Worm (Caenorhabditis elegans) whole organism, L2 larva: ENCODE results near the gene T04F3.5.
A peak's percentile ranks its signal among the peaks of the same experiment; 100 is the strongest.

Experiments used
- C34F6.9 ChIP-seq: fragments of 150-350 bp; optimal IDR thresholded peaks from 2 replicates; lab custom pipeline; 2014; ENCODE audit warnings: missing biosample characterization, missing genetic modification characterization
- F13H6.1 ChIP-seq: sonication (generic microtip); optimal IDR thresholded peaks from 2 replicates; lab custom pipeline; 2016; ENCODE audit warnings: missing genetic modification characterization, missing compliant biosample characterization
- Y55F3AM.14 ChIP-seq: fragments of 200-800 bp; sonication (Bioruptor generic); optimal IDR thresholded peaks from 2 replicates; lab custom pipeline; 2018; ENCODE audit warnings: mild to moderate bottlenecking, missing genetic modification characterization, missing compliant biosample characterization
- ZK546.5 ChIP-seq: sonication (generic microtip); optimal IDR thresholded peaks from 2 replicates; lab custom pipeline; 2017; ENCODE audit warnings: missing biosample characterization, missing genetic modification characterization
- ama-1 ChIP-seq: fragments of 150-350 bp; optimal IDR thresholded peaks from 2 replicates; lab custom pipeline; 2018; ENCODE audit warnings: inconsistent platforms
- blmp-1 ChIP-seq: sonication (generic microtip); optimal IDR thresholded peaks from 2 replicates; lab custom pipeline; 2017; ENCODE audit warnings: missing genetic modification characterization, mild to moderate bottlenecking, missing compliant biosample characterization, antibody characterized with exemption, moderate library complexity; ENCODE audit not compliant: insufficient read depth
- ceh-16 ChIP-seq: fragments of 150-350 bp; optimal IDR thresholded peaks from 2 replicates; lab custom pipeline; 2014; ENCODE audit warnings: missing biosample characterization, missing genetic modification characterization
- crh-2 ChIP-seq: sonication (generic microtip); optimal IDR thresholded peaks from 2 replicates; lab custom pipeline; 2017; ENCODE audit warnings: missing biosample characterization, missing genetic modification characterization
- dmd-4 ChIP-seq: sonication (generic microtip); optimal IDR thresholded peaks from 2 replicates; lab custom pipeline; 2017; ENCODE audit warnings: missing biosample characterization, missing genetic modification characterization
- egl-27 ChIP-seq: sonication (generic microtip); optimal IDR thresholded peaks from 3 replicates; lab custom pipeline; 2017; ENCODE audit warnings: missing biosample characterization, missing genetic modification reagents, missing genetic modification characterization
- elt-1 ChIP-seq: fragments of 150-350 bp; optimal IDR thresholded peaks from 2 replicates; lab custom pipeline; 2014; ENCODE audit warnings: missing biosample characterization, missing genetic modification characterization
- elt-3 ChIP-seq: sonication (generic microtip); optimal IDR thresholded peaks from 2 replicates; lab custom pipeline; 2017; ENCODE audit warnings: missing biosample characterization, missing genetic modification characterization
- fos-1 ChIP-seq: fragments of 150-350 bp; optimal IDR thresholded peaks from 2 replicates; lab custom pipeline; 2014; ENCODE audit warnings: missing biosample characterization, missing genetic modification characterization
- gmeb-1 ChIP-seq: fragments of 150-350 bp; optimal IDR thresholded peaks from 2 replicates; lab custom pipeline; 2014; ENCODE audit warnings: missing biosample characterization, missing genetic modification characterization
- lin-39 ChIP-seq: fragments of 150-350 bp; optimal IDR thresholded peaks from 2 replicates; lab custom pipeline; 2014; ENCODE audit warnings: missing biosample characterization, missing genetic modification reagents, missing genetic modification characterization
- lsy-2 ChIP-seq, 2 experiments: fragments of 150-350 bp in 1 of 2; sonication (generic microtip) in 1 of 2; optimal IDR thresholded peaks; 2 replicates each; lab custom pipeline; 2014 to 2017; ENCODE audit warnings: missing biosample characterization in 2 of 2, missing genetic modification characterization in 2 of 2
- mbf-1 ChIP-seq: sonication (generic microtip); optimal IDR thresholded peaks from 2 replicates; lab custom pipeline; 2017; ENCODE audit warnings: missing biosample characterization, missing genetic modification characterization
- mdl-1 ChIP-seq, 2 experiments: fragments of 150-350 bp in 1 of 2; sonication (generic microtip) in 1 of 2; optimal IDR thresholded peaks; 2 replicates each; lab custom pipeline; 2017; ENCODE audit warnings: missing biosample characterization in 2 of 2, missing genetic modification characterization in 2 of 2
- nhr-10 ChIP-seq: sonication (generic microtip); optimal IDR thresholded peaks from 2 replicates; lab custom pipeline; 2017; ENCODE audit warnings: missing biosample characterization, missing genetic modification characterization
- nhr-11 ChIP-seq: fragments of 150-350 bp; optimal IDR thresholded peaks from 2 replicates; lab custom pipeline; 2014; ENCODE audit warnings: missing biosample characterization, missing genetic modification characterization
- nhr-12 ChIP-seq: fragments of 150-350 bp; optimal IDR thresholded peaks from 2 replicates; lab custom pipeline; 2014; ENCODE audit warnings: missing biosample characterization, missing genetic modification characterization
- nhr-129 ChIP-seq: fragments of 150-350 bp; optimal IDR thresholded peaks from 2 replicates; lab custom pipeline; 2014; ENCODE audit warnings: missing biosample characterization, missing genetic modification characterization
- nhr-21 ChIP-seq: fragments of 150-350 bp; optimal IDR thresholded peaks from 2 replicates; lab custom pipeline; 2014; ENCODE audit warnings: missing biosample characterization, missing genetic modification characterization
- nhr-23 ChIP-seq: fragments of 150-350 bp; optimal IDR thresholded peaks from 2 replicates; lab custom pipeline; 2014; ENCODE audit warnings: missing biosample characterization, missing genetic modification reagents, missing genetic modification characterization
- nhr-25 ChIP-seq: fragments of 150-350 bp; sonication (generic microtip); optimal IDR thresholded peaks from 3 replicates; lab custom pipeline; 2014; ENCODE audit warnings: missing biosample characterization, missing genetic modification characterization
- nhr-6 ChIP-seq: fragments of 150-350 bp; optimal IDR thresholded peaks from 2 replicates; lab custom pipeline; 2014; ENCODE audit warnings: missing biosample characterization, missing genetic modification characterization
- nhr-77 ChIP-seq: fragments of 150-350 bp; optimal IDR thresholded peaks from 2 replicates; lab custom pipeline; 2014; ENCODE audit warnings: missing biosample characterization, missing genetic modification characterization
- sem-4 ChIP-seq: fragments of 150-350 bp; optimal IDR thresholded peaks from 2 replicates; lab custom pipeline; 2014; ENCODE audit warnings: missing biosample characterization, missing genetic modification reagents, missing genetic modification characterization
- skn-1 ChIP-seq: sonication (generic microtip); optimal IDR thresholded peaks from 2 replicates; lab custom pipeline; 2017; ENCODE audit warnings: missing biosample characterization, missing genetic modification characterization
- sma-3 ChIP-seq: sonication (generic microtip); optimal IDR thresholded peaks from 2 replicates; lab custom pipeline; 2016; ENCODE audit warnings: missing genetic modification reagents, missing genetic modification characterization, missing compliant biosample characterization
- sma-9 ChIP-seq, 2 experiments: fragments of 150-350 bp in 1 of 2; sonication (generic microtip) in 1 of 2; optimal IDR thresholded peaks; 2 replicates each; lab custom pipeline; 2014 to 2016; ENCODE audit warnings: missing genetic modification characterization in 2 of 2, mild to moderate bottlenecking in 1 of 2, missing biosample characterization in 1 of 2, missing compliant biosample characterization in 1 of 2, missing genetic modification reagents in 1 of 2, moderate library complexity in 1 of 2
- unc-62 ChIP-seq: fragments of 150-350 bp; optimal IDR thresholded peaks from 2 replicates; lab custom pipeline; 2014; ENCODE audit warnings: missing biosample characterization, missing genetic modification reagents, missing genetic modification characterization
- zag-1 ChIP-seq: fragments of 150-350 bp; optimal IDR thresholded peaks from 2 replicates; lab custom pipeline; 2014; ENCODE audit warnings: missing biosample characterization, missing genetic modification characterization
- ztf-1 ChIP-seq: fragments of 200-800 bp; sonication (Bioruptor generic); conservative IDR thresholded peaks from 2 replicates; pipeline ENCODE4 v1.3.6; 2022; ENCODE audit warnings: missing genetic modification characterization, missing compliant biosample characterization
- ztf-4 ChIP-seq: fragments of 150-350 bp; optimal IDR thresholded peaks from 2 replicates; lab custom pipeline; 2014; ENCODE audit warnings: missing biosample characterization, missing genetic modification characterization

T04F3.5 gene

ce11 chrV:11799252-11799822, 38.9 kb downstream of the T04F3.5 start (continued):
- TF ChIP-seq F13H6.1 (tag; lab: Kevin White, UChicago) (peak; percentile 83), dmd-4 (tag; lab: Kevin White, UChicago) (no peak), nhr-6 (no peak), ceh-16 (tag; lab: Kevin White, UChicago) (no peak), mbf-1 (tag; lab: Kevin White, UChicago) (no peak), ztf-1 (GFP tag; lab: Robert Waterston, UW) (no peak), ZK546.5 (no peak), ztf-4 (tag; lab: Kevin White, UChicago) (no peak), crh-2 (tag; lab: Kevin White, UChicago) (peak; percentile 65), C34F6.9 (tag; lab: Kevin White, UChicago) (no peak), zag-1 (tag; lab: Kevin White, UChicago) (no peak), lin-39 (tag; lab: Kevin White, UChicago) (no peak), nhr-12 (no peak), nhr-77 (no peak), unc-62 (no peak), nhr-23 (tag; lab: Kevin White, UChicago) (no peak), elt-3 (tag; lab: Kevin White, UChicago) (no peak), elt-1 (tag; lab: Kevin White, UChicago) (no peak)

- TF ChIP-seq nhr-25 (tag; lab: Kevin White, UChicago): peak; percentile 53
- peak; percentile 30 for TF ChIP-seq sma-9 (GFP tag; optimal IDR thresholded peaks at IDR 0.05; lab: Kevin White, UChicago)
- TF ChIP-seq sma-9 (tag; optimal IDR thresholded peaks at IDR 0.05; lab: Kevin White, UChicago): no peak
- no peak for TF ChIP-seq elt-3 (tag; lab: Kevin White, UChicago)
- peak; percentile 9 for TF ChIP-seq sma-3 (GFP tag; lab: Kevin White, UChicago)
- peak in 1 of 2 experiments; percentile 1 for TF ChIP-seq lsy-2 (tag; optimal IDR thresholded peaks at IDR 0.05; lab: Kevin White, UChicago)
- no peak for TF ChIP-seq nhr-23 (tag; lab: Kevin White, UChicago)
- peak; percentile 15 for TF ChIP-seq nhr-21 (tag; lab: Kevin White, UChicago)
Measured at ce11 chrV:11800486-11800885, 40.0 kb downstream of the T04F3.5 start.

DNA sequence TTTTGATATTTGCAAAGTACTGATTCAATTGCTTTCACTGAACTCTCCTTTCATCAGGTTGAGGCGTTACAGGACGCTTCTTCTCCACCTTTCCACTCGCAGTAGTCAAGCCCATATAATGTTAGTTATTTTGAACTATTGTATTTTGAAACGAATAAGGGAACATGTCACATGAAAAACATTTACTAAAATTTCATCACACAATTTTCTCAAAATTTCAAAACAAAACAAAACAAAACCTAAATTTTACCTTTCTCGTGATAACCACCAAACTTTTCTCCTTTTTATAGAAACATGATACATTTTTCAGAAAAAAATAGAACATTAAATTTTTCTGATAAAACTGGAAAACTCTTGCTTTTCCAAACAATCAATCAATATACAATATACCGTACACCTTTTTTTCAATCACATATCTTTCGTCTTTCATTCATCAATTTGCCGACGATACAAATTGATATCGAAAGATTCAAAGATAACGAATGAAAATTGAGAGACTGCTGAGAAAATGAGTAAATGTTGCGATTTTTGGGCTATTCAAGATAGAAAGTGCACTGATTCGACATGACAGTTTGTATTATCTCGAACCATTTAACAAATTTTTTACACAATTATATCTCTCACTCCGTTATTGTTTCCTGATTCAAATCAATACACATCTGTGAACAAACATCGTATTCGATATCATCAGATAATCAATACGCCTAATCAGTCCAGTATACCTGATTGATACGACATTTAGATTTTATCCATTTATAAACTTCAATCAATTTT, 40.8 kb downstream of the T04F3.5 start:
- TF ChIP-seq egl-27 (tag; lab: Kevin White, UChicago) (peak; percentile 59), nhr-10 (tag; lab: Kevin White, UChicago) (no peak), nhr-21 (tag; lab: Kevin White, UChicago) (peak; percentile 85), blmp-1 (tag; lab: Kevin White, UChicago) (peak; percentile 61), skn-1 (tag; lab: Kevin White, UChicago) (no peak), nhr-25 (tag; lab: Kevin White, UChicago) (peak; percentile 70), lsy-2 (tag; optimal IDR thresholded peaks at IDR 0.05; lab: Kevin White, UChicago) (peak in 1 of 2 experiments; percentile 57), fos-1 (tag; lab: Kevin White, UChicago) (peak; percentile 76), sma-9 (GFP tag; optimal IDR thresholded peaks at IDR 0.05; lab: Kevin White, UChicago) (peak; percentile 95), sma-9 (tag; optimal IDR thresholded peaks at IDR 0.05; lab: Kevin White, UChicago) (no peak), sma-3 (GFP tag; lab: Kevin White, UChicago) (peak; percentile 86)

DNA sequence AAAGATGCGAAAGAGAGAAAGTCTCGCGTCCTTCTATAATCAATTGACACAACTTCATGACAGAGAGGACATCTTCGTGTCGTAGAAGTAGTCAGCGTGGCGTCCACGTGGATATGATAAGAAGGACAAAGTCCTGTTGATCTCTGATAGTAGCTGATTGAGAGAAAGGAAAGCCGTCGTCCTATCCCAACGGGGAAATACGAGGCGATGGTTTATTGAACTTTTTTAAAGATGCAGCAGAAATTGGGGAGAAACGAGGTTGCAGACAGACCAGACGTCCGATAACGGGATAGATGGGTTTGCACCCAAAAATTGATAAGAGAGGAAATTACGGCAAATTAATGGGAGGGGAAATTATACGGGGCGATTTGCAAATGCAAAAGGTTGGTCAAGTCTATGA, 42.0 kb downstream of the T04F3.5 start:
- TF ChIP-seq F13H6.1 (tag; lab: Kevin White, UChicago) (peak; percentile 79), ztf-1 (GFP tag; lab: Robert Waterston, UW) (no peak), egl-27 (tag; lab: Kevin White, UChicago) (peak; percentile 91), nhr-11 (tag; lab: Kevin White, UChicago) (no peak), nhr-21 (tag; lab: Kevin White, UChicago) (peak; percentile 99), nhr-6 (peak; percentile 54), skn-1 (tag; lab: Kevin White, UChicago) (no peak), Y55F3AM.14 (GFP tag; lab: Kevin White, UChicago) (peak; percentile 83), lsy-2 (tag; optimal IDR thresholded peaks at IDR 0.05; lab: Kevin White, UChicago) (peak in 1 of 2 experiments; percentile 60), nhr-23 (tag; lab: Kevin White, UChicago) (no peak), ztf-4 (tag; lab: Kevin White, UChicago) (no peak), nhr-129 (tag; lab: Kevin White, UChicago) (peak; percentile 31), gmeb-1 (tag; lab: Kevin White, UChicago) (peak; percentile 57), crh-2 (tag; lab: Kevin White, UChicago) (peak; percentile 84), sma-9 (GFP tag; optimal IDR thresholded peaks at IDR 0.05; lab: Kevin White, UChicago) (peak; percentile 99), sma-9 (tag; optimal IDR thresholded peaks at IDR 0.05; lab: Kevin White, UChicago) (peak; percentile 15), sma-3 (GFP tag; lab: Kevin White, UChicago) (peak; percentile 99), nhr-25 (tag; lab: Kevin White, UChicago) (peak; percentile 96), mdl-1 (tag; optimal IDR thresholded peaks at IDR 0.05; lab: Kevin White, UChicago) (peak; percentile 79 to 89), blmp-1 (tag; lab: Kevin White, UChicago) (peak; percentile 97), sem-4 (tag; lab: Kevin White, UChicago) (peak; percentile 71), fos-1 (tag; lab: Kevin White, UChicago) (peak; percentile 61), ama-1 (no peak)
